Fruit fly (Drosophila melanogaster) whole organism, adult: ENCODE results near the gene Rdh.

ENCODE experiments used
- CG11617 ChIP-seq: fragments of 200-800 bp; sonication (Bioruptor generic); optimal IDR thresholded peaks from 2 replicates; lab custom pipeline; 2017; ENCODE audit warnings: mild to moderate bottlenecking, missing biosample characterization, missing genetic modification reagents, missing genetic modification characterization
- CG12768 ChIP-seq: fragments of 200-800 bp; sonication (Bioruptor generic); optimal IDR thresholded peaks from 2 replicates; lab custom pipeline; 2017; ENCODE audit warnings: missing biosample characterization, missing genetic modification characterization, mild to moderate bottlenecking, moderate library complexity, missing genetic modification reagents
- CG14711 ChIP-seq: fragments of 200-800 bp; sonication (Bioruptor generic); optimal IDR thresholded peaks from 2 replicates; lab custom pipeline; 2018; ENCODE audit warnings: missing biosample characterization, mild to moderate bottlenecking, missing genetic modification characterization, moderate library complexity
- CG1620 ChIP-seq: fragments of 200-800 bp; sonication (Bioruptor generic); optimal IDR thresholded peaks from 2 replicates; lab custom pipeline; 2016; ENCODE audit warnings: missing biosample characterization, missing genetic modification characterization
- CG33017 ChIP-seq: fragments of 200-800 bp; sonication (Bioruptor generic); optimal IDR thresholded peaks from 2 replicates; lab custom pipeline; 2018; ENCODE audit warnings: missing biosample characterization, mild to moderate bottlenecking, missing genetic modification characterization, moderate library complexity
- CG5204 ChIP-seq: fragments of 200-800 bp; sonication (Bioruptor generic); optimal IDR thresholded peaks from 2 replicates; lab custom pipeline; 2016; ENCODE audit warnings: missing biosample characterization, missing genetic modification characterization
- CG7045 ChIP-seq: fragments of 200-800 bp; sonication (Bioruptor generic); optimal IDR thresholded peaks from 2 replicates; lab custom pipeline; 2017; ENCODE audit warnings: missing biosample characterization, mild to moderate bottlenecking, missing genetic modification characterization
- CG7101 ChIP-seq: fragments of 200-800 bp; sonication (Bioruptor generic); optimal IDR thresholded peaks from 2 replicates; lab custom pipeline; 2018; ENCODE audit warnings: missing biosample characterization, mild to moderate bottlenecking, missing genetic modification characterization, moderate library complexity
- Clk ChIP-seq: fragments of 200-800 bp; sonication (Bioruptor generic); optimal IDR thresholded peaks from 2 replicates; lab custom pipeline; 2017; ENCODE audit warnings: missing biosample characterization, missing genetic modification characterization
- Crg-1 ChIP-seq: fragments of 200-800 bp; sonication (Bioruptor generic); optimal IDR thresholded peaks from 2 replicates; lab custom pipeline; 2016; ENCODE audit warnings: missing biosample characterization, missing genetic modification characterization
- Hr96 ChIP-seq: fragments of 200-800 bp; sonication (Bioruptor generic); optimal IDR thresholded peaks from 2 replicates; lab custom pipeline; 2016; ENCODE audit warnings: missing biosample characterization, missing genetic modification characterization
- Mnt ChIP-seq: fragments of 200-800 bp; sonication (Bioruptor generic); optimal IDR thresholded peaks from 2 replicates; lab custom pipeline; 2016; ENCODE audit warnings: missing biosample characterization, mild to moderate bottlenecking, missing genetic modification characterization
- bab1 ChIP-seq: fragments of 200-800 bp; sonication (Bioruptor generic); optimal IDR thresholded peaks from 3 replicates; lab custom pipeline; 2019; ENCODE audit warnings: missing biosample characterization, mild to moderate bottlenecking, missing genetic modification characterization, moderate library complexity
- cic ChIP-seq: fragments of 200-800 bp; sonication (Bioruptor generic); optimal IDR thresholded peaks from 2 replicates; lab custom pipeline; 2017; ENCODE audit warnings: missing biosample characterization, mild to moderate bottlenecking, missing genetic modification characterization, moderate library complexity
- cnc ChIP-seq, 2 experiments: fragments of >200 bp; optimal IDR thresholded peaks; 2 replicates each; lab custom pipeline; 2017
- kay ChIP-seq: fragments of 200-800 bp; sonication (Bioruptor generic); peaks from one replicate; lab custom pipeline; 2016; ENCODE audit warnings: missing biosample characterization, missing genetic modification characterization, borderline replicate concordance
- ovo ChIP-seq: fragments of 200-800 bp; sonication (Bioruptor generic); optimal IDR thresholded peaks from 2 replicates; lab custom pipeline; 2016; ENCODE audit warnings: missing biosample characterization, missing genetic modification characterization
- pad ChIP-seq: fragments of 200-800 bp; sonication (Bioruptor generic); optimal IDR thresholded peaks from 3 replicates; lab custom pipeline; 2017; ENCODE audit warnings: missing biosample characterization, missing genetic modification characterization, mild to moderate bottlenecking, moderate library complexity, missing genetic modification reagents
- tj ChIP-seq: fragments of 200-800 bp; sonication (Bioruptor generic); optimal IDR thresholded peaks from 3 replicates; lab custom pipeline; 2017; ENCODE audit warnings: missing biosample characterization, mild to moderate bottlenecking, missing genetic modification characterization, moderate library complexity
- toe ChIP-seq: fragments of 200-800 bp; sonication (Bioruptor generic); optimal IDR thresholded peaks from 2 replicates; lab custom pipeline; 2016; ENCODE audit warnings: missing biosample characterization, missing genetic modification characterization

Rdh gene

DNA sequence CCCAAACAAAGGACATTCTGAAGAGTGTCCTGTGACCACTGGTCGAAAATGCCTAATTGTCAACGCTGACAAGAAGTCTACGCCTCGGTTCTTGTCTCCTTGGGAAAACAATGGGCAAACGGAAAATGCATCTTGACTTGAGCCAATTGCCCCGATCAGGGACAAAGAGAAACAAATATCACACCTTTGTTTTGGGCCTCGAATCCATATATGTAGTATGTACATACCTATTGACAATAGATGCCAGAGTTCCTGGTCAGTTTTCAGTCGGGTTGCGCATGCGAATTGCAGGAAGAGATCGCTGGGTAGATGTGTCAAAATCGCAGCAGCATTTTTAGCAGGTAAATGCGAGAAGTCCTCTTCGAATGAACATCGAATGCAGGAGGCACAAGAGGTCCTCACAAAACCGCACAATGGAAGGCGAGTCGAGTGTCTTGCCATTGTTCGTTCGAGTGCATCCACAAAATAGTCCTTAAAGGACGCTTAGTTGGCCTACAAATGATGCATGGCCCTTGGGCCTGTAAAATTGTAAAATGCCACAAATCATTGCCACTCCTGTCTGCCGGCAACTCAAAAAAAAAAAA lies 23.5 kb downstream of the Rdh start:
- TF ChIP-seq ovo (GFP tag; lab: Kevin White, UChicago), result no peak
- no peak for TF ChIP-seq CG7045
- no peak for TF ChIP-seq bab1 (GFP tag; lab: Kevin White, UChicago)
- no peak for TF ChIP-seq Hr96
- no peak for TF ChIP-seq cnc (optimal IDR thresholded peaks at IDR 0.05; lab: Kevin White, UChicago)
- no peak for TF ChIP-seq CG12768
- no peak for TF ChIP-seq Mnt
- no peak for TF ChIP-seq toe (GFP tag; lab: Kevin White, UChicago)
- no peak for TF ChIP-seq pad (GFP tag; lab: Kevin White, UChicago)
- no peak for TF ChIP-seq CG7101 (tag; lab: Kevin White, UChicago)

DNA sequence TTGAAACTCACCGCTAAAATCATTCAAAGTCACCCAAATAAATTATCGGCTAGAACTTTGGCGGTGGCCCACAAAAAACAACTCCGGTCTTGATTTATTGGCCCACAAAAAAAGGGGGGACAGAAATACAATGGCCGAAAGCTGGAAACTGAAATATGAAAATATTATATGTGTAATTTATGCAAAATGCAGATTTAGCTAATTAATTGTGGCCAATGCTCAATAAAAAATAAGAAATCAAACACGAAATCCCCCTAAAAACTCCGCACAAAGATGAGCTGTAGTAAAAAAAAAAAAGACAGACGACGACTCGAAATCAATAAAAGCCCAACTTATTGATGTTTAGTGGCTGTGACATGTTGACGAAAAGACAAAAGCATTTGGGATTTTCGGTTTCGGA lies 24.5 kb downstream of the Rdh start:
- no peak for TF ChIP-seq CG1620 (GFP tag; lab: Kevin White, UChicago)
- TF ChIP-seq CG33017, result no peak
- TF ChIP-seq cnc (optimal IDR thresholded peaks at IDR 0.05; lab: Kevin White, UChicago), result no peak
- TF ChIP-seq CG11617 (GFP tag; lab: Kevin White, UChicago), result no peak
- no peak for TF ChIP-seq bab1 (GFP tag; lab: Kevin White, UChicago)
- no peak for TF ChIP-seq tj (GFP tag; lab: Kevin White, UChicago)
- no peak for TF ChIP-seq Mnt
- no peak for TF ChIP-seq toe (GFP tag; lab: Kevin White, UChicago)
- no peak for TF ChIP-seq cic (GFP tag; lab: Kevin White, UChicago)
- no peak for TF ChIP-seq CG5204 (GFP tag; lab: Kevin White, UChicago)
- TF ChIP-seq Crg-1 (GFP tag; lab: Kevin White, UChicago), result no peak
- no peak for TF ChIP-seq CG14711 (tag; lab: Kevin White, UChicago)
- no peak for TF ChIP-seq ovo (GFP tag; lab: Kevin White, UChicago)
- TF ChIP-seq pad (GFP tag; lab: Kevin White, UChicago), result no peak
- TF ChIP-seq kay (GFP tag; lab: Kevin White, UChicago), result no peak
- TF ChIP-seq Clk (GFP tag; lab: Kevin White, UChicago), result no peak
- no peak for TF ChIP-seq CG7101 (tag; lab: Kevin White, UChicago)
- TF ChIP-seq Hr96, result no peak

DNA sequence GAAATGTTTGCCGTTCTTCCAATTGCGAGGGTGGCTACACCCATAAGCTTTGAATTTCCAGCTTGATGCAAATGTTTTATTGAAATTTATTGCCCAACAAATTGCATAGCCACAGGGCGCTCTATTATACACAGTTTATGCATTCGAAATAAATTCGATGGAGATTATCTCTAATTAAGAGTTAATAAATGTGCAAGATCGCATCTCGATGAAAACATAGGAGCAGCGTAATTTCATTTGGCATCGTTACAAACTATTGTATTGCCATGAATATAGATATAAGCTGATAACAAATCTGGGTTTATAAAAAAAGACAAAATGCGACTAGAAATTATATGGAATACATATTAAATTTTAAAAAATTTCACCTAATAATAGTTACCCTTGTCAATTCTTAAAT lies 25.2 kb downstream of the Rdh start:
- TF ChIP-seq CG1620 (GFP tag; lab: Kevin White, UChicago) (no peak), toe (GFP tag; lab: Kevin White, UChicago) (no peak), CG12768 (no peak), Mnt (no peak), cnc (optimal IDR thresholded peaks at IDR 0.05; lab: Kevin White, UChicago) (no peak), tj (GFP tag; lab: Kevin White, UChicago) (no peak)

DNA sequence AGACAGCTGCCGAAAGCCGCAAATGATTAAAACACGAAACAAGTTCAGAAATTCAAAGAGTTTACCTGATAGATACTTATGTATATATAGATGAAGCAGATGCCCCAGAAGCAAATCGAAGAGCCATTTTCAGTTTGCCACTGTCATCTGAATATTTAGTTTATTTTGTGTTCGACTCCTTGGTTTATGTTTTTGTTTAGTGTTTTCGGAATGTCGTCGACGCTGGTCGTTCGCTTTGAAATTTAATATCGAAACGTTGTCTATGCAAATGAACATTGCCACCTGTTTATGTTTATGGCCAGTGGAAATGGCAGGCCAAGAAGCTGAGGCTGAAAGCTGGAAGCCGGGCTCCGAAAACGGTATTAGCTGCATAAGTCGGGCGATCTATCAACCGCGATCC lies 25.8 kb downstream of the Rdh start:
- TF ChIP-seq Hr96 (no peak), CG12768 (no peak), CG14711 (tag; lab: Kevin White, UChicago) (no peak), CG11617 (GFP tag; lab: Kevin White, UChicago) (no peak)

DNA sequence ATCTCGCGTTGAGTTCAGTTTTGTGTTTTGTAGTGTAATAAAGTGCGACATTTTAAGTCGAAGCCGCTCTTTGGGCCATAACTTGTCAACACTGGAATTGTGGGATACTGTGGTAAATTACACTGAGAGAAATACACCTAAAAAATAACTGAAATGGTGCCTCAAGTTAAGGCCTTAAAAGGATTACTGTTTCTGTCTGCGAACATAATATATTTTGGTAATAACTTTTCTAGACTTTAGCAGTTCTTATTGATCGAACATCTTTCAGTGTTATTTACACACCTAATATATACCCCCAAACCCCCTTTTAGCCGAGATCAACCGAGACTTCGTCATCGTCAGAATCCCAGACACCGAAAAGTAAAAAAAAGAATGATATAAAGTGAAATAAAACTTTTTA lies 26.6 kb downstream of the Rdh start:
- TF ChIP-seq Mnt (no peak), CG7101 (tag; lab: Kevin White, UChicago) (no peak), pad (GFP tag; lab: Kevin White, UChicago) (no peak), CG1620 (GFP tag; lab: Kevin White, UChicago) (no peak), cnc (optimal IDR thresholded peaks at IDR 0.05; lab: Kevin White, UChicago) (no peak), cic (GFP tag; lab: Kevin White, UChicago) (no peak), CG12768 (no peak), CG5204 (GFP tag; lab: Kevin White, UChicago) (no peak), toe (GFP tag; lab: Kevin White, UChicago) (no peak), ovo (GFP tag; lab: Kevin White, UChicago) (no peak), Clk (GFP tag; lab: Kevin White, UChicago) (no peak), kay (GFP tag; lab: Kevin White, UChicago) (no peak), Hr96 (no peak), CG7045 (no peak), Crg-1 (GFP tag; lab: Kevin White, UChicago) (no peak), bab1 (GFP tag; lab: Kevin White, UChicago) (no peak), CG11617 (GFP tag; lab: Kevin White, UChicago) (no peak), CG14711 (tag; lab: Kevin White, UChicago) (no peak), tj (GFP tag; lab: Kevin White, UChicago) (no peak), CG33017 (no peak)

DNA sequence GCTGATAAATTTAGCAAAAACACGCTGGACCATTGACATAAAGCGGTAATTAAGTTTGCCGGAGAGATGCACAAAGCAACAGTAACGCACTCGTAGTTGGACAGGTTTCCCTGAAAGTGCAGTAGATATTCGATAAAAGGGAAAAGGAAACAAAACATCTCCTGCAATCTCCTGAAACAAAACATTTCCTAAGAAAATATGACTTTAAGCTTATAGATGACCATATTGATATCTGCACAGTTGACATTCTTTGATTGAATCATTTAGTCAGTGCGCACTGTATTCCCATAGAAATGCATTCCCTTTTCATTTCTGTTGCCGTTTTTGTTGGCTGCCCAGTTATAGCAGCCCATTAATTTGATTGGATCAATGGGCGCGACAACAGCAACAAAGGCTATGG lies 27.6 kb downstream of the Rdh start:
- TF ChIP-seq cic (GFP tag; lab: Kevin White, UChicago) (no peak), CG14711 (tag; lab: Kevin White, UChicago) (no peak)
